Fruit fly (Drosophila melanogaster): ENCODE data around the gene per.
A peak's percentile ranks its signal among the peaks of the same experiment; 100 is the strongest.

per gene

dm6 chrX:2713776-2714175 lies 28.4 kb downstream of the per start, which contains the start of the genes CG2685 and CG2694 (continued):
- TF ChIP-seq salm (tag; optimal IDR thresholded peaks at IDR 0.05) (no peak), Taf1 (GFP tag; IDR thresholded peaks at IDR 0.05) (no peak), Med (GFP tag) (peak; percentile 71), bowl (GFP tag; IDR thresholded peaks at IDR 0.05) (no peak), CG10959 (GFP tag; IDR thresholded peaks at IDR 0.05) (no peak), CG13894 (tag; optimal IDR thresholded peaks at IDR 0.05) (no peak), NK7.1 (GFP tag; optimal IDR thresholded peaks at IDR 0.05) (no peak), croc (GFP tag; conservative IDR thresholded peaks at IDR 0.05) (no peak), Hey (tag; optimal IDR thresholded peaks at IDR 0.05) (no peak), CG11456 (GFP tag; IDR thresholded peaks at IDR 0.05) (no peak), CG12155 (GFP tag; optimal IDR thresholded peaks at IDR 0.05) (no peak), aop (GFP tag; IDR thresholded peaks at IDR 0.05) (no peak), CG4404 (GFP tag; IDR thresholded peaks at IDR 0.05) (no peak), ATbp (GFP tag; optimal IDR thresholded peaks at IDR 0.05) (no peak), CG17568 (GFP tag; optimal IDR thresholded peaks at IDR 0.05) (no peak), CG11504 (tag; optimal IDR thresholded peaks at IDR 0.05) (no peak), CG11085 (GFP tag; IDR thresholded peaks at IDR 0.05) (no peak), Doc2 (GFP tag; IDR thresholded peaks at IDR 0.05) (no peak), ranshi (GFP tag; IDR thresholded peaks at IDR 0.05) (no peak), CG11398 (GFP tag; optimal IDR thresholded peaks at IDR 0.05) (no peak), CG11247 (GFP tag; IDR thresholded peaks at IDR 0.05) (no peak), p53 (GFP tag; optimal IDR thresholded peaks at IDR 0.05) (no peak), h (optimal IDR thresholded peaks at IDR 0.05) (no peak), gsb-n (tag; optimal IDR thresholded peaks at IDR 0.05) (no peak), TFAM (GFP tag; optimal IDR thresholded peaks at IDR 0.05) (no peak), sqz (GFP tag; optimal IDR thresholded peaks at IDR 0.05) (no peak), HLH54F (GFP tag; optimal IDR thresholded peaks at IDR 0.05) (no peak), tx (GFP tag; optimal IDR thresholded peaks at IDR 0.05) (no peak), Ets97D (GFP tag; optimal IDR thresholded peaks at IDR 0.05) (peak; percentile 34), CG18599 (GFP tag; optimal IDR thresholded peaks at IDR 0.05) (no peak), CG7928 (GFP tag; optimal IDR thresholded peaks at IDR 0.05) (no peak), jigr1 (GFP tag; IDR thresholded peaks at IDR 0.05) (no peak), Dbx (GFP tag; IDR thresholded peaks at IDR 0.05) (0 out of 3 replicates have a peak, but pooled peaks have one; percentile 22), pita (GFP tag; optimal IDR thresholded peaks at IDR 0.05) (no peak), CG14667 (GFP tag; IDR thresholded peaks at IDR 0.05) (no peak), Eip74EF (GFP tag; optimal IDR thresholded peaks at IDR 0.05) (no peak), ac (GFP tag; optimal IDR thresholded peaks at IDR 0.05) (no peak), scrt (GFP tag; optimal IDR thresholded peaks at IDR 0.05) (no peak), CG10321 (GFP tag; IDR thresholded peaks at IDR 0.05) (no peak), Dp (GFP tag; optimal IDR thresholded peaks at IDR 0.05) (peak; percentile 70), Max (GFP tag; optimal IDR thresholded peaks at IDR 0.05) (no peak), sd (tag; optimal IDR thresholded peaks at IDR 0.05) (no peak), hth (optimal IDR thresholded peaks at IDR 0.05) (no peak), Gug (GFP tag; IDR thresholded peaks at IDR 0.05) (no peak), zfh1 (GFP tag; IDR thresholded peaks at IDR 0.05) (no peak), bbx (GFP tag; IDR thresholded peaks at IDR 0.05; ENCODE audit: partially characterized antibody) (peak; percentile 79), vfl (GFP tag; optimal IDR thresholded peaks at IDR 0.05) (no peak), CG14441 (GFP tag; IDR thresholded peaks at IDR 0.05) (no peak), CG9437 (GFP tag; optimal IDR thresholded peaks at IDR 0.05) (no peak), Asciz (GFP tag; optimal IDR thresholded peaks at IDR 0.05) (no peak), CG14710 (tag; optimal IDR thresholded peaks at IDR 0.05) (peak; percentile 13), Drgx (GFP tag; IDR thresholded peaks at IDR 0.05) (no peak), danr (GFP tag; IDR thresholded peaks at IDR 0.05) (no peak)

Data from whole organism, embryonic.